Worm (Caenorhabditis elegans): Measurements from ENCODE around the gene dpf-5.

DNA sequence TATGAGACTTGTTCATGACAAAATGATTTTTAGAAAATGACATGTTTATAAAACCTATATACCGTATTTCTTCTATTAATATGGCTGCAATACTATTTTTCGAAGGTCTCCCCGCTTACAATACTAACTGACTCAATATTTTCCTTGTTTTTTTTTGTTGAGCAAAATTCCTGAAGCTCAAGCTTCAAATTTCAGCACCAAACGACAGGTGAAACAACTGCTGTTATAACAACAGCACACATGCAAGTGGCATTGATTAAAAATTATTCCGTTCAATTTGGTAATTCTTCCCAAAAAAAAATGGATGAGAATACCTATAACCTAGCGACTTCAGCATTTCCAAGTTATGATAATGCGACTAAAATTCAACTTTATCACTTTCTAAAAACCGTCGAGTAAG, 7.8 kb upstream of the dpf-5 start, which contains the start of gene srw-94:
- TF ChIP-seq W03F9.2 (tag; optimal IDR thresholded peaks at IDR 0.05) (no peak), dao-5 (tag; optimal IDR thresholded peaks at IDR 0.05) (no peak), him-1 (tag; optimal IDR thresholded peaks at IDR 0.05) (no peak)

Measured in whole organism, L4/young adult.